Worm (Caenorhabditis elegans) whole organism, L2 larva: ENCODE data around the gene idhb-1.

Experiments used
- C34F6.9 ChIP-seq: fragments of 150-350 bp; optimal IDR thresholded peaks from 2 replicates; lab custom pipeline; 2014; ENCODE audit warnings: missing biosample characterization, missing genetic modification characterization
- F13H6.1 ChIP-seq: sonication (generic microtip); optimal IDR thresholded peaks from 2 replicates; lab custom pipeline; 2016; ENCODE audit warnings: missing genetic modification characterization, missing compliant biosample characterization
- Y55F3AM.14 ChIP-seq: fragments of 200-800 bp; sonication (Bioruptor generic); optimal IDR thresholded peaks from 2 replicates; lab custom pipeline; 2018; ENCODE audit warnings: mild to moderate bottlenecking, missing genetic modification characterization, missing compliant biosample characterization
- ZK546.5 ChIP-seq: sonication (generic microtip); optimal IDR thresholded peaks from 2 replicates; lab custom pipeline; 2017; ENCODE audit warnings: missing biosample characterization, missing genetic modification characterization
- aly-2 ChIP-seq: fragments of 150-350 bp; optimal IDR thresholded peaks from 2 replicates; lab custom pipeline; 2014; ENCODE audit warnings: missing biosample characterization, missing genetic modification characterization
- ama-1 ChIP-seq: fragments of 150-350 bp; optimal IDR thresholded peaks from 2 replicates; lab custom pipeline; 2018; ENCODE audit warnings: inconsistent platforms
- blmp-1 ChIP-seq: sonication (generic microtip); optimal IDR thresholded peaks from 2 replicates; lab custom pipeline; 2017; ENCODE audit warnings: missing genetic modification characterization, mild to moderate bottlenecking, missing compliant biosample characterization, antibody characterized with exemption, moderate library complexity; ENCODE audit not compliant: insufficient read depth
- ceh-16 ChIP-seq: fragments of 150-350 bp; optimal IDR thresholded peaks from 2 replicates; lab custom pipeline; 2014; ENCODE audit warnings: missing biosample characterization, missing genetic modification characterization
- ceh-82 ChIP-seq: fragments of 150-350 bp; optimal IDR thresholded peaks from 2 replicates; lab custom pipeline; 2014; ENCODE audit warnings: missing biosample characterization, missing genetic modification characterization
- crh-2 ChIP-seq: sonication (generic microtip); optimal IDR thresholded peaks from 2 replicates; lab custom pipeline; 2017; ENCODE audit warnings: missing biosample characterization, missing genetic modification characterization
- dmd-4 ChIP-seq: sonication (generic microtip); optimal IDR thresholded peaks from 2 replicates; lab custom pipeline; 2017; ENCODE audit warnings: missing biosample characterization, missing genetic modification characterization
- egl-27 ChIP-seq: sonication (generic microtip); optimal IDR thresholded peaks from 3 replicates; lab custom pipeline; 2017; ENCODE audit warnings: missing biosample characterization, missing genetic modification reagents, missing genetic modification characterization
- elt-1 ChIP-seq: fragments of 150-350 bp; optimal IDR thresholded peaks from 2 replicates; lab custom pipeline; 2014; ENCODE audit warnings: missing biosample characterization, missing genetic modification characterization
- gmeb-1 ChIP-seq: fragments of 150-350 bp; optimal IDR thresholded peaks from 2 replicates; lab custom pipeline; 2014; ENCODE audit warnings: missing biosample characterization, missing genetic modification characterization
- lin-11 ChIP-seq: fragments of 150-350 bp; sonication (generic microtip); optimal IDR thresholded peaks from 2 replicates; lab custom pipeline; 2014; ENCODE audit warnings: missing biosample characterization, missing genetic modification characterization, inconsistent platforms, mixed read lengths
- lin-13 ChIP-seq: fragments of 150-350 bp; optimal IDR thresholded peaks from 2 replicates; lab custom pipeline; 2014; ENCODE audit warnings: missing biosample characterization, missing genetic modification reagents, missing genetic modification characterization
- lin-39 ChIP-seq: fragments of 150-350 bp; optimal IDR thresholded peaks from 2 replicates; lab custom pipeline; 2014; ENCODE audit warnings: missing biosample characterization, missing genetic modification reagents, missing genetic modification characterization
- lsy-2 ChIP-seq, 2 experiments: fragments of 150-350 bp in 1 of 2; sonication (generic microtip) in 1 of 2; optimal IDR thresholded peaks; 2 replicates each; lab custom pipeline; 2014 to 2017; ENCODE audit warnings: missing biosample characterization in 2 of 2, missing genetic modification characterization in 2 of 2
- mab-5 ChIP-seq: fragments of 150-350 bp; optimal IDR thresholded peaks from 2 replicates; lab custom pipeline; 2014; ENCODE audit warnings: missing biosample characterization, missing genetic modification characterization
- mbf-1 ChIP-seq: sonication (generic microtip); optimal IDR thresholded peaks from 2 replicates; lab custom pipeline; 2017; ENCODE audit warnings: missing biosample characterization, missing genetic modification characterization
- mdl-1 ChIP-seq, 2 experiments: fragments of 150-350 bp in 1 of 2; sonication (generic microtip) in 1 of 2; optimal IDR thresholded peaks; 2 replicates each; lab custom pipeline; 2017; ENCODE audit warnings: missing biosample characterization in 2 of 2, missing genetic modification characterization in 2 of 2
- nhr-10 ChIP-seq: sonication (generic microtip); optimal IDR thresholded peaks from 2 replicates; lab custom pipeline; 2017; ENCODE audit warnings: missing biosample characterization, missing genetic modification characterization
- nhr-11 ChIP-seq: fragments of 150-350 bp; optimal IDR thresholded peaks from 2 replicates; lab custom pipeline; 2014; ENCODE audit warnings: missing biosample characterization, missing genetic modification characterization
- nhr-12 ChIP-seq: fragments of 150-350 bp; optimal IDR thresholded peaks from 2 replicates; lab custom pipeline; 2014; ENCODE audit warnings: missing biosample characterization, missing genetic modification characterization
- nhr-129 ChIP-seq: fragments of 150-350 bp; optimal IDR thresholded peaks from 2 replicates; lab custom pipeline; 2014; ENCODE audit warnings: missing biosample characterization, missing genetic modification characterization
- nhr-23 ChIP-seq: fragments of 150-350 bp; optimal IDR thresholded peaks from 2 replicates; lab custom pipeline; 2014; ENCODE audit warnings: missing biosample characterization, missing genetic modification reagents, missing genetic modification characterization
- nhr-25 ChIP-seq: fragments of 150-350 bp; sonication (generic microtip); optimal IDR thresholded peaks from 3 replicates; lab custom pipeline; 2014; ENCODE audit warnings: missing biosample characterization, missing genetic modification characterization
- nhr-6 ChIP-seq: fragments of 150-350 bp; optimal IDR thresholded peaks from 2 replicates; lab custom pipeline; 2014; ENCODE audit warnings: missing biosample characterization, missing genetic modification characterization
- nhr-77 ChIP-seq: fragments of 150-350 bp; optimal IDR thresholded peaks from 2 replicates; lab custom pipeline; 2014; ENCODE audit warnings: missing biosample characterization, missing genetic modification characterization
- peb-1 ChIP-seq: fragments of 150-350 bp; optimal IDR thresholded peaks from 2 replicates; lab custom pipeline; 2014; ENCODE audit warnings: missing biosample characterization, missing genetic modification characterization
- sem-4 ChIP-seq: fragments of 150-350 bp; optimal IDR thresholded peaks from 2 replicates; lab custom pipeline; 2014; ENCODE audit warnings: missing biosample characterization, missing genetic modification reagents, missing genetic modification characterization
- skn-1 ChIP-seq: sonication (generic microtip); optimal IDR thresholded peaks from 2 replicates; lab custom pipeline; 2017; ENCODE audit warnings: missing biosample characterization, missing genetic modification characterization
- sma-3 ChIP-seq: sonication (generic microtip); optimal IDR thresholded peaks from 2 replicates; lab custom pipeline; 2016; ENCODE audit warnings: missing genetic modification reagents, missing genetic modification characterization, missing compliant biosample characterization
- sma-9 ChIP-seq, 2 experiments: fragments of 150-350 bp in 1 of 2; sonication (generic microtip) in 1 of 2; optimal IDR thresholded peaks; 2 replicates each; lab custom pipeline; 2014 to 2016; ENCODE audit warnings: missing genetic modification characterization in 2 of 2, mild to moderate bottlenecking in 1 of 2, missing biosample characterization in 1 of 2, missing compliant biosample characterization in 1 of 2, missing genetic modification reagents in 1 of 2, moderate library complexity in 1 of 2
- snpc-4 ChIP-seq: fragments of 150-350 bp; optimal IDR thresholded peaks from 2 replicates; lab custom pipeline; 2014; ENCODE audit warnings: missing biosample characterization, missing genetic modification characterization
- unc-39 ChIP-seq: fragments of 150-350 bp; optimal IDR thresholded peaks from 2 replicates; lab custom pipeline; 2014; ENCODE audit warnings: missing biosample characterization, missing genetic modification characterization
- unc-55 ChIP-seq: fragments of 150-350 bp; sonication (generic microtip); optimal IDR thresholded peaks from 3 replicates; lab custom pipeline; 2014; ENCODE audit warnings: missing biosample characterization, missing genetic modification reagents, missing genetic modification characterization
- unc-62 ChIP-seq: fragments of 150-350 bp; optimal IDR thresholded peaks from 2 replicates; lab custom pipeline; 2014; ENCODE audit warnings: missing biosample characterization, missing genetic modification reagents, missing genetic modification characterization
- zag-1 ChIP-seq: fragments of 150-350 bp; optimal IDR thresholded peaks from 2 replicates; lab custom pipeline; 2014; ENCODE audit warnings: missing biosample characterization, missing genetic modification characterization
- ztf-1 ChIP-seq: fragments of 200-800 bp; sonication (Bioruptor generic); conservative IDR thresholded peaks from 2 replicates; pipeline ENCODE4 v1.3.6; 2022; ENCODE audit warnings: missing genetic modification characterization, missing compliant biosample characterization
- ztf-11 ChIP-seq: sonication (generic microtip); optimal IDR thresholded peaks from 2 replicates; lab custom pipeline; 2017; ENCODE audit warnings: missing biosample characterization, missing genetic modification characterization
- ztf-4 ChIP-seq: fragments of 150-350 bp; optimal IDR thresholded peaks from 2 replicates; lab custom pipeline; 2014; ENCODE audit warnings: missing biosample characterization, missing genetic modification characterization

Gene idhb-1

ce11 chrX:14185631-14186030, 11.8 kb upstream of the idhb-1 start:
- no peak for TF ChIP-seq crh-2 (tag; lab: Kevin White, UChicago)
- no peak for TF ChIP-seq dmd-4
- TF ChIP-seq sma-9 (GFP tag; optimal IDR thresholded peaks at IDR 0.05; lab: Kevin White, UChicago) = no peak
- no peak for TF ChIP-seq sma-9 (tag; optimal IDR thresholded peaks at IDR 0.05; lab: Kevin White, UChicago)
- no peak for TF ChIP-seq ztf-1 (GFP tag; lab: Robert Waterston, UW)
- TF ChIP-seq unc-39 (tag; lab: Kevin White, UChicago) = no peak
- no peak for TF ChIP-seq nhr-77 (tag; lab: Kevin White, UChicago)
- no peak for TF ChIP-seq nhr-129
- TF ChIP-seq skn-1 (tag; lab: Kevin White, UChicago) = no peak
- no peak for TF ChIP-seq nhr-25
- TF ChIP-seq zag-1 = no peak
- TF ChIP-seq mab-5 = no peak
- TF ChIP-seq lsy-2 (tag; optimal IDR thresholded peaks at IDR 0.05; lab: Kevin White, UChicago) = no peak
- no peak for TF ChIP-seq sma-3
- TF ChIP-seq nhr-12 = no peak
- TF ChIP-seq ZK546.5 (tag; lab: Kevin White, UChicago) = no peak
- no peak for TF ChIP-seq nhr-6 (tag; lab: Kevin White, UChicago)

- no peak for TF ChIP-seq unc-39 (tag; lab: Kevin White, UChicago)
- TF ChIP-seq ama-1 (lab: Kevin White, UChicago) = no peak
- no peak for TF ChIP-seq ceh-16 (tag; lab: Kevin White, UChicago)
- no peak for TF ChIP-seq gmeb-1 (tag; lab: Kevin White, UChicago)
- TF ChIP-seq lin-13 (GFP tag; lab: Kevin White, UChicago) = no peak
- no peak for TF ChIP-seq C34F6.9
- no peak for TF ChIP-seq egl-27 (tag; lab: Kevin White, UChicago)
- TF ChIP-seq ztf-1 (GFP tag; lab: Robert Waterston, UW) = no peak
- no peak for TF ChIP-seq lin-39 (tag; lab: Kevin White, UChicago)
- no peak for TF ChIP-seq ceh-82 (tag; lab: Kevin White, UChicago)
- no peak for TF ChIP-seq nhr-23
- no peak for TF ChIP-seq nhr-11
- TF ChIP-seq unc-55 = no peak
- no peak for TF ChIP-seq mbf-1 (tag; lab: Kevin White, UChicago)
- TF ChIP-seq nhr-10 (tag; lab: Kevin White, UChicago) = no peak
- TF ChIP-seq sma-3 = no peak
- TF ChIP-seq unc-62 (GFP tag; lab: Kevin White, UChicago) = no peak
- no peak for TF ChIP-seq ztf-11
- TF ChIP-seq nhr-129 = no peak
Observed at ce11 chrX:14182514-14182913, 8.7 kb upstream of the idhb-1 start.

- no peak for TF ChIP-seq lin-11 (tag; lab: Kevin White, UChicago)
- no peak for TF ChIP-seq nhr-77 (tag; lab: Kevin White, UChicago)
- no peak for TF ChIP-seq gmeb-1 (tag; lab: Kevin White, UChicago)
- TF ChIP-seq lsy-2 (tag; optimal IDR thresholded peaks at IDR 0.05; lab: Kevin White, UChicago) = no peak
- TF ChIP-seq ztf-4 (tag; lab: Kevin White, UChicago) = no peak
- no peak for TF ChIP-seq ZK546.5 (tag; lab: Kevin White, UChicago)
- no peak for TF ChIP-seq F13H6.1 (tag; lab: Kevin White, UChicago)
- TF ChIP-seq ceh-82 (tag; lab: Kevin White, UChicago) = no peak
- no peak for TF ChIP-seq nhr-129
- no peak for TF ChIP-seq nhr-6 (tag; lab: Kevin White, UChicago)
- no peak for TF ChIP-seq mdl-1 (tag; optimal IDR thresholded peaks at IDR 0.05; lab: Kevin White, UChicago)
- no peak for TF ChIP-seq elt-1 (tag; lab: Kevin White, UChicago)
- no peak for TF ChIP-seq ztf-1 (GFP tag; lab: Robert Waterston, UW)
- TF ChIP-seq snpc-4 (tag; lab: Kevin White, UChicago) = no peak
- TF ChIP-seq sma-3 = no peak
- no peak for TF ChIP-seq blmp-1
Observed at ce11 chrX:14180151-14180550, 6.3 kb upstream of the idhb-1 start, which contains the start of gene C37E2.3. Gene C37E2.3 (plus strand): TSS chrX:14180451.

ce11 chrX:14179488-14179887, 5.6 kb upstream of the idhb-1 start:
- TF ChIP-seq Y55F3AM.14 = no peak
- TF ChIP-seq blmp-1 = no peak
- no peak for TF ChIP-seq egl-27 (tag; lab: Kevin White, UChicago)
- TF ChIP-seq nhr-6 (tag; lab: Kevin White, UChicago) = no peak
- TF ChIP-seq ZK546.5 (tag; lab: Kevin White, UChicago) = no peak
- TF ChIP-seq sem-4 (tag; lab: Kevin White, UChicago) = no peak
- TF ChIP-seq crh-2 (tag; lab: Kevin White, UChicago) = no peak
- TF ChIP-seq aly-2 (tag; lab: Kevin White, UChicago) = no peak
- no peak for TF ChIP-seq C34F6.9
- TF ChIP-seq zag-1 = no peak
- no peak for TF ChIP-seq unc-55
- no peak for TF ChIP-seq peb-1 (tag; lab: Kevin White, UChicago)
- TF ChIP-seq gmeb-1 (tag; lab: Kevin White, UChicago) = no peak
- no peak for TF ChIP-seq nhr-23
- TF ChIP-seq mbf-1 (tag; lab: Kevin White, UChicago) = no peak
- no peak for TF ChIP-seq elt-1 (tag; lab: Kevin White, UChicago)
- no peak for TF ChIP-seq sma-9 (GFP tag; optimal IDR thresholded peaks at IDR 0.05; lab: Kevin White, UChicago)
- no peak for TF ChIP-seq sma-9 (tag; optimal IDR thresholded peaks at IDR 0.05; lab: Kevin White, UChicago)
